Worm (Caenorhabditis elegans) whole organism, midembryonic: ENCODE data around the gene F44B9.5.

ENCODE experiments used
- T22C8.4 ChIP-seq: fragments of 200-800 bp; sonication (Bioruptor generic); IDR thresholded peaks from 2 replicates; pipeline ENCODE4 v1.3.6; 2022; ENCODE audit warnings: missing genetic modification characterization, missing compliant biosample characterization
- cog-1 ChIP-seq: sonication (generic microtip); optimal IDR thresholded peaks from 2 replicates; lab custom pipeline; 2016; ENCODE audit warnings: missing genetic modification characterization, missing compliant biosample characterization
- flt-1 ChIP-seq: fragments of 200-800 bp; sonication (Bioruptor generic); IDR thresholded peaks from 2 replicates; pipeline ENCODE4 v1.3.6; 2022; ENCODE audit warnings: missing genetic modification characterization, missing compliant biosample characterization
- klf-2 ChIP-seq: fragments of 200-800 bp; sonication (Bioruptor generic); conservative IDR thresholded peaks from 2 replicates; pipeline ENCODE4 v1.3.6; 2022; ENCODE audit warnings: missing genetic modification reagents, missing genetic modification characterization, missing compliant biosample characterization
- med-1 ChIP-seq: sonication (generic microtip); optimal IDR thresholded peaks from 2 replicates; lab custom pipeline; 2017; ENCODE audit warnings: missing genetic modification characterization, mild to moderate bottlenecking, missing compliant biosample characterization, antibody characterized with exemption, missing genetic modification reagents; ENCODE audit not compliant: insufficient read depth
- ref-1 ChIP-seq: fragments of 200-800 bp; sonication (Bioruptor generic); conservative IDR thresholded peaks from 2 replicates; pipeline ENCODE4 v1.3.6; 2022; ENCODE audit warnings: missing genetic modification reagents, missing genetic modification characterization, missing compliant biosample characterization
- tab-1 ChIP-seq: fragments of 200-800 bp; sonication (Bioruptor generic); IDR thresholded peaks from 2 replicates; pipeline ENCODE4 v1.3.6; 2022; ENCODE audit warnings: missing genetic modification characterization, missing compliant biosample characterization
- ztf-23 ChIP-seq: fragments of 200-800 bp; sonication (Bioruptor generic); IDR thresholded peaks from 2 replicates; pipeline ENCODE4 v1.3.6; 2022; ENCODE audit warnings: missing genetic modification reagents, missing genetic modification characterization, missing compliant biosample characterization
- ztf-29 ChIP-seq: fragments of 200-800 bp; sonication (Bioruptor generic); IDR thresholded peaks from 2 replicates; pipeline ENCODE4 v1.3.6; 2022; ENCODE audit warnings: missing genetic modification reagents, missing genetic modification characterization, missing compliant biosample characterization

DNA sequence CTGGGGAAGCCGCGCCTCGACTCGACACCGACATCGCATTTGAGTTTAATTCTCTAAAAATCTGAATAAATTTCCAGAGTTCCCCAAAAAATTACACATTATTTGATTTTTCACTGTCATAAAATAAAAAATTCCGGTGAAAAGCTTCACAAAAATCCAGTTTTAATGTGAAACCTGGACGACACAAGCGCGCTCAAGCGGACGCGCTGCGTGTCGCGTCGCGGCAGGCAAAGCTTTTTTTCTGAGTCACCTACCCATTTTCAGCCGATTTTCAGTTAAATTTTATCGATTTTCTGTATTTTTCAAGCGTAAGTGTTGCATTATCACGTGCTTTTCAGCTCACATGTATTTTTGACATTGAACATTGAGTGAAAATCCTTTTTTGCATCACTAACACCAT is 6.6 kb downstream of the F44B9.5 start, which contains the start of gene cit-1.1:
- TF ChIP-seq ztf-29 (GFP tag; lab: Robert Waterston, UW) (no peak), ztf-23 (GFP tag; lab: Robert Waterston, UW) (no peak), ref-1 (no peak), cog-1 (tag; lab: Kevin White, UChicago) (no peak), flt-1 (GFP tag; lab: Robert Waterston, UW) (no peak), med-1 (GFP tag; lab: Kevin White, UChicago) (no peak), tab-1 (GFP tag; lab: Robert Waterston, UW) (no peak), klf-2 (no peak), T22C8.4 (GFP tag; lab: Robert Waterston, UW) (no peak)
